Fruit fly (Drosophila melanogaster): ENCODE measurements around the gene CG5382.

Gene CG5382

dm6 chr3R:22323994-22324393 lies 41.8 kb downstream of the CG5382 start, which contains the start of gene CG34377:
CG34377 (minus strand) TSS chr3R:22324094.
- TF ChIP-seq toe (GFP tag; optimal IDR thresholded peaks at IDR 0.05): no peak
- TF ChIP-seq Hr96 (GFP tag; optimal IDR thresholded peaks at IDR 0.05): no peak
- no peak for TF ChIP-seq CG12768 (GFP tag; optimal IDR thresholded peaks at IDR 0.05)
- TF ChIP-seq CG33017 (tag; optimal IDR thresholded peaks at IDR 0.05): no peak
- TF ChIP-seq cic (GFP tag; optimal IDR thresholded peaks at IDR 0.05): no peak
- no peak for TF ChIP-seq Clk (GFP tag; optimal IDR thresholded peaks at IDR 0.05)
- TF ChIP-seq Crg-1 (GFP tag; optimal IDR thresholded peaks at IDR 0.05): no peak
- TF ChIP-seq tj (GFP tag; optimal IDR thresholded peaks at IDR 0.05): no peak
- no peak for TF ChIP-seq CG5204 (GFP tag; optimal IDR thresholded peaks at IDR 0.05)
- TF ChIP-seq CG14711 (tag; optimal IDR thresholded peaks at IDR 0.05): no peak
- TF ChIP-seq kay (GFP tag; ENCODE audit: borderline replicate concordance): no peak
- no peak for TF ChIP-seq CG11617 (GFP tag; optimal IDR thresholded peaks at IDR 0.05)
- TF ChIP-seq Mnt (GFP tag; optimal IDR thresholded peaks at IDR 0.05): no peak
- no peak for TF ChIP-seq bab1 (GFP tag; optimal IDR thresholded peaks at IDR 0.05)
- no peak for TF ChIP-seq CG1620 (GFP tag; optimal IDR thresholded peaks at IDR 0.05)
- TF ChIP-seq CG7101 (tag; optimal IDR thresholded peaks at IDR 0.05): no peak

All from whole organism, adult.